Worm (Caenorhabditis elegans) whole organism, L4 larva: ENCODE data around the gene H35B03.2.
A peak's percentile ranks its signal among the peaks of the same experiment; 100 is the strongest.

Source experiments
- R02D3.7 ChIP-seq: fragments of 150-350 bp; sonication (generic microtip); optimal IDR thresholded peaks from 3 replicates; lab custom pipeline; 2014; ENCODE audit warnings: missing biosample characterization, missing genetic modification characterization
- Y48G9A.11 ChIP-seq: fragments of 200-800 bp; sonication (Bioruptor generic); IDR thresholded peaks from 2 replicates; pipeline ENCODE4 v1.3.6; 2022; ENCODE audit warnings: missing genetic modification reagents, missing genetic modification characterization, missing compliant biosample characterization
- Y5F2A.4 ChIP-seq: fragments of 200-800 bp; sonication (Bioruptor generic); optimal IDR thresholded peaks from 2 replicates; lab custom pipeline; 2018; ENCODE audit warnings: mild to moderate bottlenecking, missing genetic modification characterization, missing compliant biosample characterization
- ZK546.5 ChIP-seq, 2 experiments: sonication (generic microtip); optimal IDR thresholded peaks; 2 replicates each; lab custom pipeline; 2017; ENCODE audit warnings: missing biosample characterization in 2 of 2, missing genetic modification characterization in 2 of 2
- aha-1 ChIP-seq: fragments of 150-350 bp; peaks from one replicate; lab custom pipeline; 2014; ENCODE audit warnings: missing biosample characterization, missing genetic modification characterization
- ceh-28 ChIP-seq: fragments of 150-350 bp; optimal IDR thresholded peaks from 2 replicates; lab custom pipeline; 2014; ENCODE audit warnings: missing biosample characterization, missing genetic modification reagents, missing genetic modification characterization
- daf-16 ChIP-seq, 3 experiments: sonication (generic microtip); optimal IDR thresholded peaks; 2 replicates each; lab custom pipeline; 2016 to 2017; ENCODE audit warnings: missing genetic modification characterization in 3 of 3, missing genetic modification reagents in 3 of 3, mild to moderate bottlenecking in 2 of 3, missing compliant biosample characterization in 2 of 3, missing biosample characterization in 1 of 3, moderate library complexity in 1 of 3
- daf-8 ChIP-seq: fragments of 200-800 bp; sonication (Bioruptor generic); IDR thresholded peaks from 2 replicates; pipeline ENCODE4 v1.3.6; 2022; ENCODE audit warnings: missing genetic modification characterization, missing compliant biosample characterization
- dmd-6 ChIP-seq: fragments of 200-800 bp; sonication (Bioruptor generic); IDR thresholded peaks from 2 replicates; pipeline ENCODE4 v1.3.6; 2022; ENCODE audit warnings: missing genetic modification reagents, missing genetic modification characterization, missing compliant biosample characterization
- dmd-8 ChIP-seq: fragments of 200-800 bp; sonication (Bioruptor generic); IDR thresholded peaks from 2 replicates; pipeline ENCODE4 v1.3.6; 2022; ENCODE audit warnings: missing genetic modification characterization, missing compliant biosample characterization
- dmd-9 ChIP-seq: fragments of 200-800 bp; sonication (Bioruptor generic); IDR thresholded peaks from 2 replicates; pipeline ENCODE4 v1.3.6; 2022; ENCODE audit warnings: missing genetic modification reagents, missing genetic modification characterization, missing compliant biosample characterization
- dpl-1 ChIP-seq: fragments of 150-350 bp; optimal IDR thresholded peaks from 2 replicates; lab custom pipeline; 2014; ENCODE audit warnings: missing biosample characterization, missing genetic modification reagents, missing genetic modification characterization
- dve-1 ChIP-seq: sonication (generic microtip); optimal IDR thresholded peaks from 2 replicates; lab custom pipeline; 2017; ENCODE audit warnings: antibody characterized with exemption, mild to moderate bottlenecking, missing genetic modification characterization, missing compliant biosample characterization; ENCODE audit not compliant: insufficient read depth
- fkh-10 ChIP-seq: fragments of 150-350 bp; optimal IDR thresholded peaks from 2 replicates; lab custom pipeline; 2014; ENCODE audit warnings: missing biosample characterization, missing genetic modification reagents, missing genetic modification characterization
- hif-1 ChIP-seq, 2 experiments: sonication (generic microtip); optimal IDR thresholded peaks; 2 replicates each; lab custom pipeline; 2016 to 2017; ENCODE audit warnings: missing compliant biosample characterization in 2 of 2, missing genetic modification characterization in 2 of 2, missing genetic modification reagents in 2 of 2, missing genotype in 2 of 2, mild to moderate bottlenecking in 1 of 2
- hlh-11 ChIP-seq: fragments of 200-800 bp; sonication (Bioruptor generic); optimal IDR thresholded peaks from 2 replicates; lab custom pipeline; 2018; ENCODE audit warnings: mild to moderate bottlenecking, missing genetic modification characterization, missing compliant biosample characterization
- hlh-30 ChIP-seq: sonication (generic microtip); optimal IDR thresholded peaks from 2 replicates; lab custom pipeline; 2017; ENCODE audit warnings: antibody characterized with exemption, mild to moderate bottlenecking, missing genetic modification characterization, missing compliant biosample characterization; ENCODE audit not compliant: insufficient read depth
- jun-1 ChIP-seq: fragments of 150-350 bp; optimal IDR thresholded peaks from 2 replicates; lab custom pipeline; 2014; ENCODE audit warnings: missing biosample characterization, missing genetic modification reagents, missing genetic modification characterization
- lim-7 ChIP-seq: fragments of 200-800 bp; sonication (Bioruptor generic); IDR thresholded peaks from 2 replicates; pipeline ENCODE4 v1.3.6; 2022; ENCODE audit warnings: missing genetic modification characterization, missing compliant biosample characterization
- lin-1 ChIP-seq: fragments of 200-800 bp; sonication (Bioruptor generic); IDR thresholded peaks from 2 replicates; pipeline ENCODE4 v1.3.6; 2022; ENCODE audit warnings: missing genetic modification reagents, missing genetic modification characterization, missing compliant biosample characterization
- lin-15B ChIP-seq: fragments of 150-350 bp; sonication (generic microtip); optimal IDR thresholded peaks from 3 replicates; lab custom pipeline; 2014; ENCODE audit warnings: missing biosample characterization, missing genetic modification characterization
- lin-39 ChIP-seq: fragments of 150-350 bp; optimal IDR thresholded peaks from 2 replicates; lab custom pipeline; 2014; ENCODE audit warnings: missing biosample characterization, missing genetic modification reagents, missing genetic modification characterization
- madf-5 ChIP-seq, 2 experiments: fragments of 200-800 bp; sonication (Bioruptor generic); IDR thresholded peaks; 2 replicates each; pipeline ENCODE4 v1.3.6; 2022; ENCODE audit warnings: missing compliant biosample characterization in 2 of 2, missing genetic modification characterization in 2 of 2
- mdl-1 ChIP-seq, 2 experiments: fragments of 150-350 bp in 1 of 2; sonication (generic microtip) in 1 of 2; optimal IDR thresholded peaks; 2 replicates each; lab custom pipeline; 2014 to 2017; ENCODE audit warnings: missing biosample characterization in 2 of 2, missing genetic modification characterization in 2 of 2
- mep-1 ChIP-seq: fragments of 150-350 bp; sonication (generic microtip); optimal IDR thresholded peaks from 3 replicates; lab custom pipeline; 2014; ENCODE audit warnings: missing biosample characterization, missing genetic modification characterization
- nhr-102 ChIP-seq: sonication (generic microtip); optimal IDR thresholded peaks from 2 replicates; lab custom pipeline; 2016; ENCODE audit warnings: mild to moderate bottlenecking, missing genetic modification characterization, moderate library complexity, missing compliant biosample characterization
- nhr-111 ChIP-seq: fragments of 200-800 bp; sonication (Bioruptor generic); optimal IDR thresholded peaks from 2 replicates; lab custom pipeline; 2018; ENCODE audit warnings: mild to moderate bottlenecking, missing genetic modification characterization, missing compliant biosample characterization
- nhr-237 ChIP-seq: sonication (generic microtip); optimal IDR thresholded peaks from 2 replicates; lab custom pipeline; 2017; ENCODE audit warnings: missing biosample characterization, missing genetic modification characterization
- nhr-28 ChIP-seq: fragments of 150-350 bp; optimal IDR thresholded peaks from 2 replicates; lab custom pipeline; 2014; ENCODE audit warnings: missing biosample characterization, missing genetic modification characterization
- nhr-42 ChIP-seq: fragments of 200-800 bp; sonication (Bioruptor generic); IDR thresholded peaks from 2 replicates; pipeline ENCODE4 v1.3.6; 2022; ENCODE audit warnings: missing genetic modification characterization, missing compliant biosample characterization
- nhr-48 ChIP-seq: sonication (generic microtip); optimal IDR thresholded peaks from 2 replicates; lab custom pipeline; 2016; ENCODE audit warnings: mild to moderate bottlenecking, missing genetic modification characterization, missing compliant biosample characterization
- nhr-76 ChIP-seq: fragments of 150-350 bp; optimal IDR thresholded peaks from 2 replicates; lab custom pipeline; 2014; ENCODE audit warnings: missing biosample characterization, missing genetic modification characterization
- php-3 ChIP-seq: fragments of 200-800 bp; sonication (Bioruptor generic); IDR thresholded peaks from 2 replicates; pipeline ENCODE4 v1.3.6; 2022; ENCODE audit warnings: missing genetic modification reagents, missing genetic modification characterization, missing compliant biosample characterization
- sdz-12 ChIP-seq: fragments of 200-800 bp; sonication (Bioruptor generic); optimal IDR thresholded peaks from 2 replicates; lab custom pipeline; 2018; ENCODE audit warnings: mild to moderate bottlenecking, missing genetic modification characterization, missing compliant biosample characterization
- set-16 ChIP-seq: fragments of 200-800 bp; sonication (Bioruptor generic); IDR thresholded peaks from 2 replicates; pipeline ENCODE4 v1.3.6; 2022; ENCODE audit warnings: missing genetic modification reagents, missing genetic modification characterization, missing compliant biosample characterization
- snpc-1.2 ChIP-seq: fragments of 200-800 bp; sonication (Bioruptor generic); IDR thresholded peaks from 2 replicates; pipeline ENCODE4 v1.3.6; 2022; ENCODE audit warnings: missing genetic modification reagents, missing genetic modification characterization, missing compliant biosample characterization
- snpc-4 ChIP-seq: fragments of 150-350 bp; optimal IDR thresholded peaks from 2 replicates; lab custom pipeline; 2014; ENCODE audit warnings: missing biosample characterization, missing genetic modification characterization
- spr-1 ChIP-seq: sonication (generic microtip); optimal IDR thresholded peaks from 2 replicates; lab custom pipeline; 2016; ENCODE audit warnings: mild to moderate bottlenecking, missing genetic modification characterization, missing compliant biosample characterization
- tag-97 ChIP-seq: fragments of 200-800 bp; sonication (Bioruptor generic); IDR thresholded peaks from 2 replicates; pipeline ENCODE4 v1.3.6; 2022; ENCODE audit warnings: missing genetic modification characterization, missing compliant biosample characterization
- tra-1 ChIP-seq: fragments of 200-800 bp; sonication (Bioruptor generic); IDR thresholded peaks from 2 replicates; pipeline ENCODE4 v1.3.6; 2022; ENCODE audit warnings: missing genetic modification reagents, missing genetic modification characterization, missing compliant biosample characterization
- unc-130 ChIP-seq: sonication (generic microtip); optimal IDR thresholded peaks from 2 replicates; lab custom pipeline; 2016; ENCODE audit warnings: missing genetic modification reagents, missing genetic modification characterization, missing compliant biosample characterization
- unc-62 ChIP-seq, 3 experiments: fragments of 150-350 bp in 1 of 3; sonication (generic microtip); optimal IDR thresholded peaks in 2 of 3; peaks in 1 of 3; 1 replicate in 1 of 3; 2 replicates in 2 of 3; lab custom pipeline; 2014 to 2017; ENCODE audit warnings: missing biosample characterization in 3 of 3, missing genetic modification characterization in 3 of 3, missing genetic modification reagents in 3 of 3, missing genotype in 1 of 3
- vab-7 ChIP-seq: fragments of 200-800 bp; sonication (Bioruptor generic); IDR thresholded peaks from 2 replicates; pipeline ENCODE4 v1.3.6; 2022; ENCODE audit warnings: missing genetic modification reagents, missing genetic modification characterization, missing compliant biosample characterization
- ztf-11 ChIP-seq: fragments of 150-350 bp; optimal IDR thresholded peaks from 2 replicates; lab custom pipeline; 2014; ENCODE audit warnings: missing biosample characterization, missing genetic modification characterization
- ztf-7 ChIP-seq: fragments of 150-350 bp; optimal IDR thresholded peaks from 2 replicates; lab custom pipeline; 2014; ENCODE audit warnings: missing biosample characterization, missing genetic modification characterization

Gene H35B03.2

DNA sequence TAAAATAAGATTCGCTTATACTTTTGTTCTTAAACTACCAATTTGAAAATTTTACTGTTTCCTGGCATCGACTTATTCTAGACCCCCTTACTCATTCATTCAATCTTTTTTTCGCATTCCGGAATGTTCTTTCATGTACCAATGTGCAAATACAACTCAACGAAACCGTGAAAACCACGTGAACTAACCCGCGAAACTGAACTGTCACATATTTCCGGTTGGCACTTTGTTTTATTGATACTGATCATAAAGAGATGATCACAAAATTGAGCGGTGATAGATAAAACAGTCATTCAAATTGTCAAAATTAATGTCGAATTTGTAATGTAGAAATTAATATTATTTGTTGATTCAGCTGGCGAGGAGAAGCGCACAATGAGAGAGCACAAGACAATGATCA lies 24.4 kb upstream of the H35B03.2 start (continued):
- TF ChIP-seq dmd-9 (no peak), hlh-30 (peak; percentile 67), vab-7 (GFP tag; lab: Robert Waterston, UW) (0 out of 2 replicates have a peak, but pooled peaks have one; percentile 14), tra-1 (GFP tag; lab: Robert Waterston, UW) (peak; percentile 57; the same call in 1 of the 2 replicates), dmd-6 (peak; percentile 97), ceh-28 (tag; lab: Kevin White, UChicago) (no peak), nhr-102 (tag; lab: Kevin White, UChicago) (peak; percentile 47), lin-1 (peak; percentile 88), ztf-7 (tag; lab: Kevin White, UChicago) (no peak), daf-16 (GFP tag; optimal IDR thresholded peaks at IDR 0.05; lab: Kevin White, UChicago) (peak in 1 of 2 experiments; percentile 35), daf-16 (tag; optimal IDR thresholded peaks at IDR 0.05; lab: Kevin White, UChicago) (peak; percentile 86), ztf-11 (tag; lab: Kevin White, UChicago) (no peak), php-3 (peak; percentile 93), spr-1 (tag; lab: Kevin White, UChicago) (no peak), mdl-1 (tag; optimal IDR thresholded peaks at IDR 0.05; lab: Kevin White, UChicago) (peak; percentile 8 to 55), lin-15B (no peak), lim-7 (no peak), set-16 (GFP tag; lab: Robert Waterston, UW) (no peak), unc-62 (GFP tag; optimal IDR thresholded peaks at IDR 0.05 in 1 of 2; lab: Kevin White, UChicago) (peak; percentile 54 to 70), unc-62 (tag; optimal IDR thresholded peaks at IDR 0.05; lab: Kevin White, UChicago) (no peak)
- TF ChIP-seq, all 104 proteins: peak for 20

- 0 out of 2 replicates have a peak, but pooled peaks have one; percentile 13 for TF ChIP-seq dmd-6
- no peak for TF ChIP-seq tag-97
These were observed 23.3 kb upstream of the H35B03.2 start for ce11 chrIV:5754821-5755220.

ce11 chrIV:5753954-5754543 lies 22.6 kb upstream of the H35B03.2 start:
- TF ChIP-seq aha-1 (tag; lab: Kevin White, UChicago) (peak; percentile 95), Y5F2A.4 (no peak), mep-1 (tag; lab: Kevin White, UChicago) (peak; percentile 80), dpl-1 (peak; percentile 35), ztf-7 (tag; lab: Kevin White, UChicago) (no peak), ztf-11 (tag; lab: Kevin White, UChicago) (no peak), nhr-237 (tag; lab: Kevin White, UChicago) (no peak), dmd-9 (no peak), Y48G9A.11 (GFP tag; lab: Robert Waterston, UW) (no peak), madf-5 (GFP tag; IDR thresholded peaks at IDR 0.05; lab: Robert Waterston, UW) (no peak), nhr-28 (tag; lab: Kevin White, UChicago) (peak; percentile 57), dmd-6 (peak; percentile 90), nhr-76 (no peak), lin-39 (tag; lab: Kevin White, UChicago) (no peak), fkh-10 (no peak), snpc-4 (tag; lab: Kevin White, UChicago) (no peak), hlh-11 (tag; lab: Kevin White, UChicago) (peak; percentile 92), nhr-48 (tag; lab: Kevin White, UChicago) (peak; percentile 87), set-16 (GFP tag; lab: Robert Waterston, UW) (no peak), nhr-111 (no peak), R02D3.7 (tag; lab: Kevin White, UChicago) (peak; percentile 0), hif-1 (tag; optimal IDR thresholded peaks at IDR 0.05; lab: Kevin White, UChicago) (no peak), unc-130 (GFP tag; lab: Kevin White, UChicago) (no peak), snpc-1.2 (GFP tag; lab: Robert Waterston, UW) (no peak), php-3 (peak; percentile 19; the same call in 1 of the 2 replicates), vab-7 (GFP tag; lab: Robert Waterston, UW) (no peak), dve-1 (tag; lab: Kevin White, UChicago) (peak; percentile 82), nhr-42 (GFP tag; lab: Robert Waterston, UW) (0 out of 2 replicates have a peak, but pooled peaks have one; percentile 63), daf-8 (GFP tag; lab: Robert Waterston, UW) (no peak), jun-1 (no peak), sdz-12 (GFP tag; lab: Kevin White, UChicago) (no peak), daf-16 (GFP tag; optimal IDR thresholded peaks at IDR 0.05; lab: Kevin White, UChicago) (peak in 1 of 2 experiments; percentile 32), daf-16 (tag; optimal IDR thresholded peaks at IDR 0.05; lab: Kevin White, UChicago) (peak; percentile 53), ZK546.5 (tag; optimal IDR thresholded peaks at IDR 0.05; lab: Kevin White, UChicago) (no peak), dmd-8 (GFP tag; lab: Robert Waterston, UW) (no peak)
